Fruit fly (Drosophila melanogaster) whole organism, embryonic: ENCODE measurements around the gene DAAM.
A peak's percentile ranks its signal among the peaks of the same experiment; 100 is the strongest.

Experiments
- Adf1 ChIP-seq: fragments of 200-800 bp; sonication (Bioruptor generic); IDR thresholded peaks from 2 replicates; pipeline ENCODE4 v1.3.6; 2022; ENCODE audit warnings: missing biosample characterization, missing genetic modification characterization
- Atf-2 ChIP-seq: fragments of 200-800 bp; sonication (Bioruptor generic); optimal IDR thresholded peaks from 2 replicates; lab custom pipeline; 2016; ENCODE audit warnings: missing biosample characterization, missing genetic modification characterization
- CG10274 ChIP-seq: fragments of 200-800 bp; sonication (Bioruptor generic); optimal IDR thresholded peaks from 3 replicates; lab custom pipeline; 2017; ENCODE audit warnings: missing biosample characterization, mild to moderate bottlenecking, missing genetic modification characterization
- CG11093 ChIP-seq: fragments of 200-800 bp; sonication (Bioruptor generic); IDR thresholded peaks from 3 replicates; pipeline ENCODE4 v1.3.6; 2022; ENCODE audit warnings: missing biosample characterization, missing genetic modification characterization
- CG11456 ChIP-seq: fragments of 200-800 bp; sonication (Bioruptor generic); IDR thresholded peaks from 3 replicates; pipeline ENCODE4 v1.3.6; 2022; ENCODE audit warnings: missing biosample characterization, missing genetic modification characterization
- CG11695 ChIP-seq: fragments of 200-800 bp; sonication (Bioruptor generic); IDR thresholded peaks from 3 replicates; pipeline ENCODE4 v1.3.6; 2022; ENCODE audit warnings: missing biosample characterization, missing genetic modification characterization
- CG12942 ChIP-seq: fragments of 200-800 bp; sonication (Bioruptor generic); optimal IDR thresholded peaks from 3 replicates; lab custom pipeline; 2016; ENCODE audit warnings: missing biosample characterization, missing genetic modification characterization
- CG17186 ChIP-seq: fragments of 200-800 bp; sonication (Bioruptor generic); optimal IDR thresholded peaks from 3 replicates; lab custom pipeline; 2017; ENCODE audit warnings: missing biosample characterization, missing genetic modification reagents, missing genetic modification characterization
- CG17359 ChIP-seq: fragments of 200-800 bp; sonication (Bioruptor generic); optimal IDR thresholded peaks from 3 replicates; lab custom pipeline; 2018; ENCODE audit warnings: missing biosample characterization, mild to moderate bottlenecking, missing genetic modification characterization, moderate library complexity
- CG17361 ChIP-seq: fragments of 200-800 bp; sonication (Bioruptor generic); IDR thresholded peaks from 3 replicates; pipeline ENCODE4 v1.3.6; 2022; ENCODE audit warnings: missing biosample characterization, missing genetic modification characterization
- CG17802 ChIP-seq: fragments of 200-800 bp; sonication (Bioruptor generic); optimal IDR thresholded peaks from 2 replicates; lab custom pipeline; 2018; ENCODE audit warnings: missing biosample characterization, mild to moderate bottlenecking, missing genetic modification characterization, moderate library complexity
- CG17912 ChIP-seq: fragments of 200-800 bp; sonication (Bioruptor generic); optimal IDR thresholded peaks from 2 replicates; lab custom pipeline; 2018; ENCODE audit warnings: missing biosample characterization, mild to moderate bottlenecking, missing genetic modification characterization
- CG2129 ChIP-seq: fragments of 200-800 bp; sonication (Bioruptor generic); IDR thresholded peaks from 2 replicates; pipeline ENCODE4 v1.3.6; 2022; ENCODE audit warnings: missing biosample characterization, missing genetic modification characterization; ENCODE audit not compliant: partially characterized antibody
- CG2712 ChIP-seq: fragments of 200-800 bp; optimal IDR thresholded peaks from 3 replicates; lab custom pipeline; 2019; ENCODE audit warnings: missing biosample characterization, mild to moderate bottlenecking, missing genetic modification characterization, moderate library complexity
- CG3065 ChIP-seq: fragments of 200-800 bp; sonication (Bioruptor generic); optimal IDR thresholded peaks from 2 replicates; lab custom pipeline; 2016; ENCODE audit warnings: missing biosample characterization, missing genetic modification characterization
- CG33557 ChIP-seq: fragments of 200-800 bp; sonication (Bioruptor generic); optimal IDR thresholded peaks from 2 replicates; lab custom pipeline; 2019; ENCODE audit warnings: missing biosample characterization, mild to moderate bottlenecking, missing genetic modification characterization, moderate library complexity
- CG3847 ChIP-seq: fragments of 200-800 bp; sonication (Bioruptor generic); IDR thresholded peaks from 2 replicates; pipeline ENCODE4 v1.3.6; 2022; ENCODE audit warnings: missing biosample characterization, missing genetic modification characterization
- CG42726 ChIP-seq: fragments of 200-800 bp; sonication (Bioruptor generic); IDR thresholded peaks from 2 replicates; pipeline ENCODE4 v1.3.6; 2022; ENCODE audit warnings: missing biosample characterization, missing genetic modification characterization; ENCODE audit not compliant: partially characterized antibody
- CG4328 ChIP-seq: fragments of 200-800 bp; sonication (Bioruptor generic); optimal IDR thresholded peaks from 3 replicates; lab custom pipeline; 2017; ENCODE audit warnings: missing biosample characterization, missing genetic modification reagents, missing genetic modification characterization
- CG4404 ChIP-seq: fragments of 200-800 bp; sonication (Bioruptor generic); IDR thresholded peaks from 2 replicates; pipeline ENCODE4 v1.3.6; 2022; ENCODE audit warnings: missing biosample characterization, missing genetic modification characterization
- CG6272 ChIP-seq: fragments of 200-800 bp; sonication (Bioruptor generic); IDR thresholded peaks from 2 replicates; pipeline ENCODE4 v1.3.6; 2022; ENCODE audit warnings: missing biosample characterization, missing genetic modification characterization
- CG7271 ChIP-seq: fragments of 200-800 bp; sonication (Bioruptor generic); optimal IDR thresholded peaks from 2 replicates; lab custom pipeline; 2018; ENCODE audit warnings: missing biosample characterization, mild to moderate bottlenecking, missing genetic modification characterization, moderate library complexity
- CG8765 ChIP-seq: fragments of 200-800 bp; sonication (Bioruptor generic); IDR thresholded peaks from 2 replicates; pipeline ENCODE4 v1.3.6; 2022; ENCODE audit warnings: missing biosample characterization, missing genetic modification characterization
- Fer1 ChIP-seq: fragments of 200-800 bp; sonication (Bioruptor generic); optimal IDR thresholded peaks from 2 replicates; lab custom pipeline; 2017; ENCODE audit warnings: missing biosample characterization, mild to moderate bottlenecking, missing genetic modification characterization
- Med ChIP-seq: fragments of 200-800 bp; sonication (Bioruptor generic); peaks from one replicate; lab custom pipeline; 2016; ENCODE audit warnings: missing biosample characterization, missing genetic modification characterization, mild to moderate bottlenecking, inconsistent platforms, moderate library complexity
- NK7.1 ChIP-seq: fragments of 200-800 bp; sonication (Bioruptor generic); optimal IDR thresholded peaks from 3 replicates; lab custom pipeline; 2016; ENCODE audit warnings: missing biosample characterization, missing genetic modification characterization
- Scr ChIP-seq: fragments of 200-800 bp; sonication (Bioruptor generic); IDR thresholded peaks from 2 replicates; pipeline ENCODE4 v1.3.6; 2022; ENCODE audit warnings: missing biosample characterization, missing genetic modification characterization; ENCODE audit not compliant: partially characterized antibody
- Sin3A ChIP-seq: fragments of >200 bp; optimal IDR thresholded peaks from 2 replicates; lab custom pipeline; 2018
- Trl ChIP-seq, 3 experiments: fragments of >200 bp in 2 of 3; fragments of 200-800 bp in 1 of 3; sonication (Bioruptor generic) in 1 of 3; optimal IDR thresholded peaks; 2 replicates in 1 of 3; 3 replicates in 2 of 3; lab custom pipeline; 2016 to 2017; ENCODE audit warnings: missing biosample characterization in 1 of 3, missing genetic modification characterization in 1 of 3
- Vsx1 ChIP-seq: fragments of 200-800 bp; sonication (Bioruptor generic); optimal IDR thresholded peaks from 2 replicates; lab custom pipeline; 2017; ENCODE audit warnings: missing biosample characterization, mild to moderate bottlenecking, missing genetic modification characterization, missing genetic modification reagents
- ara ChIP-seq: fragments of 200-800 bp; sonication (Bioruptor generic); IDR thresholded peaks from 2 replicates; pipeline ENCODE4 v1.3.6; 2022; ENCODE audit warnings: missing biosample characterization, missing genetic modification characterization
- bcd ChIP-seq: fragments of 200-800 bp; sonication (Bioruptor generic); optimal IDR thresholded peaks from 2 replicates; lab custom pipeline; 2017; ENCODE audit warnings: missing biosample characterization, mild to moderate bottlenecking, missing genetic modification characterization
- caup ChIP-seq: fragments of 200-800 bp; sonication (Bioruptor generic); optimal IDR thresholded peaks from 3 replicates; lab custom pipeline; 2017; ENCODE audit warnings: missing biosample characterization, mild to moderate bottlenecking, missing genetic modification characterization, moderate library complexity; ENCODE audit not compliant: severe bottlenecking
- da ChIP-seq: fragments of 200-800 bp; sonication (Bioruptor generic); optimal IDR thresholded peaks from 2 replicates; lab custom pipeline; 2016; ENCODE audit warnings: missing biosample characterization, missing genetic modification characterization
- dimm ChIP-seq: fragments of 200-800 bp; sonication (Bioruptor generic); IDR thresholded peaks from 2 replicates; pipeline ENCODE4 v1.3.6; 2022; ENCODE audit warnings: missing biosample characterization, missing genetic modification characterization
- ewg ChIP-seq: fragments of 200-800 bp; sonication (Bioruptor generic); optimal IDR thresholded peaks from 3 replicates; lab custom pipeline; 2017; ENCODE audit warnings: mild to moderate bottlenecking, missing biosample characterization, missing genetic modification reagents, missing genetic modification characterization
- eyg ChIP-seq: fragments of 200-800 bp; sonication (Bioruptor generic); optimal IDR thresholded peaks from 3 replicates; lab custom pipeline; 2016; ENCODE audit warnings: missing biosample characterization, missing genetic modification characterization
- fd64A ChIP-seq: fragments of 200-800 bp; sonication (Bioruptor generic); optimal IDR thresholded peaks from 3 replicates; lab custom pipeline; 2018; ENCODE audit warnings: missing biosample characterization, mild to moderate bottlenecking, missing genetic modification characterization
- ftz-f1 ChIP-seq: fragments of 200-800 bp; sonication (Bioruptor generic); optimal IDR thresholded peaks from 2 replicates; lab custom pipeline; 2016; ENCODE audit warnings: missing biosample characterization, missing genetic modification characterization
- fu2 ChIP-seq: fragments of 200-800 bp; sonication (Bioruptor generic); optimal IDR thresholded peaks from 2 replicates; lab custom pipeline; 2016; ENCODE audit warnings: missing biosample characterization, missing genetic modification characterization
- gsb-n ChIP-seq: fragments of 200-800 bp; sonication (Bioruptor generic); optimal IDR thresholded peaks from 3 replicates; lab custom pipeline; 2018; ENCODE audit warnings: missing biosample characterization, mild to moderate bottlenecking, missing genetic modification characterization
- h ChIP-seq: fragments of >200 bp; optimal IDR thresholded peaks from 2 replicates; lab custom pipeline; 2017
- ham ChIP-seq: fragments of 200-800 bp; sonication (Bioruptor generic); IDR thresholded peaks from 2 replicates; pipeline ENCODE4 v1.3.6; 2022; ENCODE audit warnings: missing biosample characterization, missing genetic modification characterization
- hb ChIP-seq: fragments of 200-800 bp; sonication (Bioruptor generic); IDR thresholded peaks from 3 replicates; pipeline ENCODE4 v1.3.6; 2022; ENCODE audit warnings: missing biosample characterization, missing genetic modification characterization; ENCODE audit not compliant: partially characterized antibody
- knrl ChIP-seq: fragments of 200-800 bp; sonication (Bioruptor generic); IDR thresholded peaks from 3 replicates; pipeline ENCODE4 v1.3.6; 2022; ENCODE audit warnings: missing biosample characterization, missing genetic modification characterization; ENCODE audit not compliant: partially characterized antibody
- lab ChIP-seq: fragments of 200-800 bp; sonication (Bioruptor generic); optimal IDR thresholded peaks from 3 replicates; lab custom pipeline; 2017; ENCODE audit warnings: missing biosample characterization, missing genetic modification characterization, mild to moderate bottlenecking, moderate library complexity, missing genetic modification reagents
- maf-S ChIP-seq: fragments of 200-800 bp; sonication (Bioruptor generic); optimal IDR thresholded peaks from 2 replicates; lab custom pipeline; 2016; ENCODE audit warnings: missing biosample characterization, missing genetic modification characterization
- pnt ChIP-seq: fragments of 200-800 bp; sonication (Bioruptor generic); optimal IDR thresholded peaks from 3 replicates; lab custom pipeline; 2016; ENCODE audit warnings: missing biosample characterization, missing genetic modification characterization
- rib ChIP-seq: fragments of 200-800 bp; sonication (Bioruptor generic); IDR thresholded peaks from 2 replicates; pipeline ENCODE4 v1.3.6; 2022; ENCODE audit warnings: missing biosample characterization, missing genetic modification characterization
- trh ChIP-seq: fragments of 200-800 bp; sonication (Bioruptor generic); optimal IDR thresholded peaks from 2 replicates; lab custom pipeline; 2016; ENCODE audit warnings: missing biosample characterization, missing genetic modification characterization
- zen ChIP-seq: fragments of 200-800 bp; sonication (Bioruptor generic); optimal IDR thresholded peaks from 3 replicates; lab custom pipeline; 2018; ENCODE audit warnings: missing biosample characterization, mild to moderate bottlenecking, missing genetic modification characterization, moderate library complexity

The DAAM gene

dm6 chrX:1341944-1342392 lies 19.8 kb upstream of the DAAM start, which contains the start of gene Naa30A (continued):
- TF ChIP-seq CG10274 (GFP tag; lab: Kevin White, UChicago): no peak
- peak; percentile 85 for TF ChIP-seq CG2129
- no peak for TF ChIP-seq h (lab: Kevin White, UChicago)
- no peak for TF ChIP-seq CG17802 (tag; lab: Kevin White, UChicago)
- no peak for TF ChIP-seq fu2 (GFP tag; lab: Kevin White, UChicago)
- no peak for TF ChIP-seq zen
- TF ChIP-seq pnt: no peak
- peak; percentile 48 for TF ChIP-seq CG17186
- TF ChIP-seq ftz-f1 (GFP tag; lab: Kevin White, UChicago): no peak
- no peak for TF ChIP-seq CG6272
- TF ChIP-seq CG11695: no peak
- TF ChIP-seq lab (GFP tag; lab: Kevin White, UChicago): peak; percentile 6
- no peak for TF ChIP-seq gsb-n
- no peak for TF ChIP-seq dimm
- no peak for TF ChIP-seq da (GFP tag; lab: Kevin White, UChicago)
- peak; percentile 94 for TF ChIP-seq knrl
- TF ChIP-seq rib: no peak
- TF ChIP-seq CG17359 (tag; lab: Kevin White, UChicago): no peak
- TF ChIP-seq CG4404 (GFP tag; lab: Robert Waterston, UW): no peak
- no peak for TF ChIP-seq CG3065
- peak; percentile 94 for TF ChIP-seq CG42726
- no peak for TF ChIP-seq caup (GFP tag; lab: Kevin White, UChicago)
- no peak for TF ChIP-seq Adf1
- TF ChIP-seq CG2712 (tag; lab: Kevin White, UChicago): peak; percentile 44
- no peak for TF ChIP-seq eyg
- peak; percentile 48 for TF ChIP-seq Med (GFP tag; lab: Kevin White, UChicago)
- no peak for TF ChIP-seq CG12942 (GFP tag; lab: Kevin White, UChicago)
- TF ChIP-seq CG17361 (GFP tag; lab: Robert Waterston, UW): peak; percentile 51; the same call in 2 of the 3 replicates
- TF ChIP-seq CG3847: no peak
- TF ChIP-seq NK7.1 (GFP tag; lab: Kevin White, UChicago): no peak
- TF ChIP-seq maf-S (GFP tag; lab: Kevin White, UChicago): no peak
- TF ChIP-seq bcd (GFP tag; lab: Kevin White, UChicago): peak; percentile 11
- no peak for TF ChIP-seq CG8765 (GFP tag; lab: Robert Waterston, UW)
- peak; percentile 26 for TF ChIP-seq Fer1 (GFP tag; lab: Kevin White, UChicago)
- TF ChIP-seq CG7271 (tag; lab: Kevin White, UChicago): no peak
- TF ChIP-seq ara (GFP tag; lab: Robert Waterston, UW): no peak
- no peak for TF ChIP-seq CG11093 (GFP tag; lab: Robert Waterston, UW)
- TF ChIP-seq trh (GFP tag; lab: Kevin White, UChicago): no peak
- no peak for TF ChIP-seq CG33557 (GFP tag; lab: Kevin White, UChicago)
- no peak for TF ChIP-seq Atf-2
- TF ChIP-seq CG4328 (GFP tag; lab: Kevin White, UChicago): no peak
- TF ChIP-seq ewg: peak; percentile 51
- TF ChIP-seq fd64A: no peak
- no peak for TF ChIP-seq CG11456
- no peak for TF ChIP-seq CG17912 (GFP tag; lab: Kevin White, UChicago)
- peak; percentile 96 for TF ChIP-seq Scr (GFP tag; lab: Robert Waterston, UW)
- no peak for TF ChIP-seq Trl (optimal IDR thresholded peaks at IDR 0.05; lab: Kevin White, UChicago)
- TF ChIP-seq Trl (GFP tag; optimal IDR thresholded peaks at IDR 0.05; lab: Kevin White, UChicago): no peak
- peak; percentile 10 for TF ChIP-seq Sin3A (lab: Kevin White, UChicago)
- TF ChIP-seq Vsx1: no peak
- peak; percentile 95 for TF ChIP-seq hb
- TF ChIP-seq ham: no peak
